Fruit fly (Drosophila melanogaster) whole organism, pupa: ENCODE measurements around the gene CG12483.

Source experiments
- CG10348 ChIP-seq: fragments of 200-800 bp; sonication (Bioruptor generic); IDR thresholded peaks from 2 replicates; pipeline ENCODE4 v1.3.6; 2022; ENCODE audit warnings: missing biosample characterization, missing genetic modification characterization
- CG12605 ChIP-seq: fragments of 200-800 bp; sonication (Bioruptor generic); IDR thresholded peaks from 2 replicates; pipeline ENCODE4 v1.3.6; 2022; ENCODE audit warnings: missing biosample characterization, missing genetic modification characterization
- CG13204 ChIP-seq: fragments of 200-800 bp; sonication (Bioruptor generic); optimal IDR thresholded peaks from 2 replicates; lab custom pipeline; 2018; ENCODE audit warnings: missing biosample characterization, mild to moderate bottlenecking, missing genetic modification characterization, moderate library complexity
- CG14655 ChIP-seq: fragments of 200-800 bp; sonication (Bioruptor generic); optimal IDR thresholded peaks from 3 replicates; lab custom pipeline; 2017; ENCODE audit warnings: mild to moderate bottlenecking, missing biosample characterization, missing genetic modification reagents, missing genetic modification characterization
- CG15710 ChIP-seq: fragments of 200-800 bp; sonication (Bioruptor generic); optimal IDR thresholded peaks from 2 replicates; lab custom pipeline; 2018; ENCODE audit warnings: missing biosample characterization, mild to moderate bottlenecking, missing genetic modification characterization, moderate library complexity
- CG17806 ChIP-seq: fragments of 200-800 bp; sonication (Bioruptor generic); optimal IDR thresholded peaks from 2 replicates; lab custom pipeline; 2018; ENCODE audit warnings: missing biosample characterization, mild to moderate bottlenecking, missing genetic modification characterization, moderate library complexity
- CG32121 ChIP-seq: fragments of 200-800 bp; sonication (Bioruptor generic); IDR thresholded peaks from 2 replicates; pipeline ENCODE4 v1.3.6; 2022; ENCODE audit warnings: missing biosample characterization, missing genetic modification characterization
- CG34367 ChIP-seq: fragments of 200-800 bp; sonication (Bioruptor generic); optimal IDR thresholded peaks from 2 replicates; lab custom pipeline; 2018; ENCODE audit warnings: missing biosample characterization, mild to moderate bottlenecking, missing genetic modification characterization
- CG4496 ChIP-seq: fragments of 200-800 bp; sonication (Bioruptor generic); IDR thresholded peaks from 3 replicates; pipeline ENCODE4 v1.3.6; 2022; ENCODE audit warnings: missing biosample characterization, missing genetic modification characterization
- CG8159 ChIP-seq: fragments of 200-800 bp; sonication (Bioruptor generic); optimal IDR thresholded peaks from 3 replicates; lab custom pipeline; 2018; ENCODE audit warnings: missing biosample characterization, mild to moderate bottlenecking, missing genetic modification characterization, moderate library complexity
- CG8301 ChIP-seq: fragments of 200-800 bp; sonication (Bioruptor generic); optimal IDR thresholded peaks from 2 replicates; lab custom pipeline; 2018; ENCODE audit warnings: missing biosample characterization, mild to moderate bottlenecking, missing genetic modification characterization
- CG9948 ChIP-seq: fragments of 200-800 bp; sonication (Bioruptor generic); optimal IDR thresholded peaks from 2 replicates; lab custom pipeline; 2018; ENCODE audit warnings: missing biosample characterization, mild to moderate bottlenecking, missing genetic modification characterization, moderate library complexity
- D1 ChIP-seq: fragments of 200-800 bp; sonication (Bioruptor generic); optimal IDR thresholded peaks from 2 replicates; lab custom pipeline; 2018; ENCODE audit warnings: missing biosample characterization, mild to moderate bottlenecking, missing genetic modification characterization, moderate library complexity
- EcR ChIP-seq: fragments of 200-800 bp; sonication (Bioruptor generic); optimal IDR thresholded peaks from 3 replicates; lab custom pipeline; 2019; ENCODE audit warnings: missing biosample characterization, missing genetic modification characterization, mild to moderate bottlenecking, moderate library complexity, missing genetic modification reagents
- Ets98B ChIP-seq: fragments of 200-800 bp; sonication (Bioruptor generic); IDR thresholded peaks from 2 replicates; pipeline ENCODE4 v1.3.6; 2022; ENCODE audit warnings: missing biosample characterization, missing genetic modification characterization
- Pif1A ChIP-seq: fragments of 200-800 bp; sonication (Bioruptor generic); optimal IDR thresholded peaks from 3 replicates; lab custom pipeline; 2016; ENCODE audit warnings: missing biosample characterization, missing genetic modification characterization
- Pif1B ChIP-seq: fragments of 200-800 bp; sonication (Bioruptor generic); optimal IDR thresholded peaks from 3 replicates; lab custom pipeline; 2016; ENCODE audit warnings: missing biosample characterization, missing genetic modification characterization
- Snoo ChIP-seq: fragments of 200-800 bp; sonication (Bioruptor generic); optimal IDR thresholded peaks from 3 replicates; lab custom pipeline; 2017; ENCODE audit warnings: missing biosample characterization, mild to moderate bottlenecking, missing genetic modification characterization, inconsistent platforms
- fd96Ca ChIP-seq: fragments of 200-800 bp; sonication (Bioruptor generic); IDR thresholded peaks from 3 replicates; pipeline ENCODE4 v1.3.6; 2022; ENCODE audit warnings: missing biosample characterization, missing genetic modification characterization
- gl ChIP-seq: fragments of 200-800 bp; sonication (Bioruptor generic); optimal IDR thresholded peaks from 2 replicates; lab custom pipeline; 2018; ENCODE audit warnings: missing biosample characterization, mild to moderate bottlenecking, missing genetic modification characterization
- rn ChIP-seq: fragments of 200-800 bp; sonication (Bioruptor generic); IDR thresholded peaks from 2 replicates; pipeline ENCODE4 v1.3.6; 2022; ENCODE audit warnings: missing biosample characterization, missing genetic modification characterization

CG12483 gene

DNA sequence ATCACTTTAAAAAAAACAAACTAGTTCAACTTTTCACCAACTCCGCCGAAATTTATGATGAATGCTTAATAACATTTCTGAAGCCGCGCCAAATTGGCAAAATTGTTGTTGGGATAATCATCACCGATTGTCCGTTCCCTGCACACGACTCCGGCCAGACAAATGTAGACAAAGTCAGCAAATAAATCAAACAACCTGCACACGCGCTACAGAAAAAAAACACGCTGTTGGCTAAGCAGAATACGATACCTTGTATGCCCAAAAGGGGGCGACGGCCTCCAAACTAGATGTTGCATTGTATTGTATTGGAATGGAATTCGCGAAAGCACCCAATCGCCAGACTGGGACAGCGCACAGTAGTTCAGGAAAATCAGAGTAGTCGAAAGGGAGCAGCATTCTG, 4.6 kb downstream of the CG12483 start:
- TF ChIP-seq fd96Ca (no peak), Pif1B (GFP tag; lab: Kevin White, UChicago) (no peak), CG9948 (tag; lab: Kevin White, UChicago) (no peak), CG34367 (tag; lab: Kevin White, UChicago) (no peak), CG13204 (GFP tag; lab: Kevin White, UChicago) (no peak), gl (tag; lab: Kevin White, UChicago) (no peak), CG4496 (GFP tag; lab: Robert Waterston, UW) (no peak), CG14655 (GFP tag; lab: Kevin White, UChicago) (no peak), CG12605 (GFP tag; lab: Robert Waterston, UW) (no peak), CG8159 (tag; lab: Kevin White, UChicago) (no peak), Snoo (tag; lab: Kevin White, UChicago) (no peak), CG32121 (GFP tag; lab: Robert Waterston, UW) (no peak), CG15710 (tag; lab: Kevin White, UChicago) (no peak), Pif1A (GFP tag; lab: Kevin White, UChicago) (no peak), CG17806 (no peak), CG10348 (GFP tag; lab: Robert Waterston, UW) (no peak), D1 (no peak)

DNA sequence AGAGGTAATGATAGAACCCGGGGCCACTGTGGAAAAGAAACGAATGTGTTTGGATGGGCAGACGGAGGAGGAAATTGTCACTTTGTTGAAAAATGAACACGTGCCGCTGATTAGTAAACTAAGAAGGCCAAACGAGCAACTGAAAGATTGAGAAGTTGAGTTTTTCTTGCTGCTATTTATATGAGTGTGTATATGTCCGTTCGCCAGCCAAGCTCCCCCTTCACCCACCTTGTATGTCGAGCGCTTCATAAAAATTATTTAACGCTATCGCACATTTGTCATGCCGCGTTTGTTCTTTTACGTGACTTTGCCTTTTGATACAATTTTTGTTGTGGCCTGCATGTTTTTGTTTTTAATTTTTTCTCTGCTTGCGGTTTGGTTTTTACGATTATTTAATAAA, 6.2 kb downstream of the CG12483 start:
- TF ChIP-seq fd96Ca (no peak), CG13204 (GFP tag; lab: Kevin White, UChicago) (no peak)

- TF ChIP-seq Pif1B (GFP tag; lab: Kevin White, UChicago) (no peak), CG8301 (peak; percentile 26)
These were observed 7.3 kb downstream of the CG12483 start for dm6 chr3L:90885-91284.

DNA sequence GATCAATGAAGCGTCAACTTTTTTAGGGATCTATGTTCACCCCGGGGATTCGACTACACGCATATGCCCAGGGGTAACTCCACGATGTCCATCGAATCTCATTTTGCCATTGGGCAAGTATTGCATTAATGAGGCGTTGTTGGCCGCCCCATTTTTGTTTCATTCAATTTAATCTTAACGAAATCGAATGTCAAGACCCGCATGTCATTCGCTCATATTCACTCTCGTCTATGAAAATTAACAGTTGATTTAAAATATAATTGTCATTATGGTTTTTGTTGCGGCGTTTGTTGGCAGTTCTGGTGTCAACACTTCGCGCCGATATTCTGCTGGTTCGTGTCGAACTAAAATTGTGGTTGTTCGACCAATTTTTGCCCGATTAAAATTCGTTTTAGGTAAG, 11.2 kb downstream of the CG12483 start:
- no peak for TF ChIP-seq CG12605 (GFP tag; lab: Robert Waterston, UW)
- TF ChIP-seq, all 21 proteins: peak for 0

DNA sequence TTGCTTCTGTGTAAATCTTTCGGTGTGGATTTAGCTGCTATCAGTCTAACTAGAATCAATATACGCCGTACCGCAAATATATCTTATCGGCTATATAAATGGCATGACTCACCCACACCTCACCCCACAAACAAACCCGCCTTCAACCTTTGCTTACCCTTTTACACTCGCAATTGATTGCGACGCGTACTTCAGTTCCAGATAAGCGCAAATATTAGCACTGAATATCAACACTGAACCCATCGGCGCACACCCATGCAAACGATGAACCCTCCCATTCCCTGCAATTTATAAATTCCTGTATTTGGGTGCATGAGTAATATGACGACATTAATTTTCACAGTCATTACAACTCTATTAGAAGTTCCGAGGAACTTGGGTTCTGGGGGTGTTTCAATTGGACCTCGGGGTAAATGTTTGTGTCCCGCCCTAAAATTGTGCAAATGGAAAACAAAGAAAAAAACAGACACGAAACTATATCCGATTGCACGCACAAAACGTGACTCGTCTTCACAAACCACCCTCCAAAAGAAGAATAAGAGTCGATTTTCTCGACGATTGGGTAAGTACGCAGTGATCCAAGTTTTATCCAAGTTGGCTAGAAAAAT, 12.9 kb downstream of the CG12483 start:
- peak; percentile 30 for TF ChIP-seq Pif1A (GFP tag; lab: Kevin White, UChicago)
- peak; percentile 61 for TF ChIP-seq EcR
- TF ChIP-seq D1: no peak
- no peak for TF ChIP-seq CG4496 (GFP tag; lab: Robert Waterston, UW)
- peak; percentile 36 for TF ChIP-seq CG14655 (GFP tag; lab: Kevin White, UChicago)
- peak; percentile 19 for TF ChIP-seq CG34367 (tag; lab: Kevin White, UChicago)
- peak; percentile 25 for TF ChIP-seq CG13204 (GFP tag; lab: Kevin White, UChicago)
- peak; percentile 46 for TF ChIP-seq CG8159 (tag; lab: Kevin White, UChicago)
- peak; percentile 14 for TF ChIP-seq Snoo (tag; lab: Kevin White, UChicago)
- peak; percentile 62 for TF ChIP-seq gl (tag; lab: Kevin White, UChicago)

DNA sequence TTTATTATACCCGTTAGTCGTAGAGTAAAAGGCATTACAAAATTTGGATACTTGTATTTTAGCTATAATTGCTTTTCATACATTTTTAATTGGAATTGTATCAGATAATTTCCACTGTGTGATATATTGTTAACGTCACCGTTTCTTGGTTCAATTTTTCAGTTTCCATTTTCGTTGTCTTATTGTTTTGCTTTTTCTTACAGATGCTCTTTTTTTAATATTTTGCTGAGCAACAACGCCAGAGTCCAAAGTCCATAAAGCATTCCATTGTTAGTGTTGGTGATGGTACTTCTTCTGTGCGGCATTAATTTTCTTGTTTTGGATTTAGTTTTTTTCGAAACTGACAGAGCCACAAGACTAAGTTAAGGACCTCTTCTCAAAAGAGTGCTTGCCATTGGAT, 15.2 kb downstream of the CG12483 start:
- peak; percentile 11 for TF ChIP-seq gl (tag; lab: Kevin White, UChicago)
- no peak for TF ChIP-seq Ets98B

- no peak for TF ChIP-seq CG4496 (GFP tag; lab: Robert Waterston, UW)
- TF ChIP-seq Pif1A (GFP tag; lab: Kevin White, UChicago): no peak
- no peak for TF ChIP-seq Snoo (tag; lab: Kevin White, UChicago)
These were observed 22.9 kb downstream of the CG12483 start, which contains the start of gene CG13405 for dm6 chr3L:75232-75631. CG13405 (minus strand) TSS chr3L:75332.

DNA sequence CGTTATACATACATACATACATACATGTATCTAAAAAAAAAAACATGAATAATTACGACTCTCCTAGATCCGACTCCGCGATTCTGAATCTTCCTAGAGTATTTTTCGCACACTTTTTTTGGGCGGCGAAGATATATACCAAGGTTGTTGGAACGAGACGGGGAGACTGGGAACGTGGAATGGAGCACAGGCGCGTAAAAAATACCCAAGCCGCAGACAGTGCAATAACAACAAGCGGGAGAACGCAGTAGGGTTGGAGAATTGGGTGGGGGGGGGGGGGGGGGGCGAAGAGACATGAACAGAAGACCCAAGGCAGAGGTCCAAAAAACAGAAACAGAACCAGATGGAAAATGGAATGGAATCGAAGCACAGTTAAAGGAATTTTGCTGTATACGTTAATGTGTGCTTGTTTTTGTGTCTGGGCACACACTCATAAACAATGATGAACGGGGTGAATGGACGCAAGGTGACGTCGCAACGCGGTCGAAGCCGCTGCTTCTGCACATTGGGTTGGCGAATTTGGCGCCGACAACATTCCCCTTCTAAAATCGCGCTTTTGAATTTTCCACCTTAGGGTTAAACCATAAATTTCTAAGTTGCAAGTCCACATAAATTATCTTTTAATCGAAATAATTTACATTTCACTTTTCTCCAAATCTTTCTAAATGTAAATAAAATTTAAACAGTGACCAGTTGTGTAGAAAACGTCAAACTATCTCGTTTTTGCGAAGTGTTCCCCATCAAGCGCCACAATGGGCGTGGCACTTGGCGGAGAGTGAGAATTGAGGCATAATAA, 24.6 kb downstream of the CG12483 start:
- peak; percentile 49 for TF ChIP-seq D1
- peak; percentile 19; the same call in 1 of the 3 replicates for TF ChIP-seq CG4496 (GFP tag; lab: Robert Waterston, UW)
- TF ChIP-seq CG17806: peak; percentile 67
- TF ChIP-seq CG9948 (tag; lab: Kevin White, UChicago): peak; percentile 70
- peak; percentile 78 for TF ChIP-seq Pif1A (GFP tag; lab: Kevin White, UChicago)
- peak; percentile 11 for TF ChIP-seq gl (tag; lab: Kevin White, UChicago)
- TF ChIP-seq CG12605 (GFP tag; lab: Robert Waterston, UW): no peak
- TF ChIP-seq Ets98B: no peak
- TF ChIP-seq EcR: peak; percentile 97
- TF ChIP-seq CG8159 (tag; lab: Kevin White, UChicago): peak; percentile 75
- TF ChIP-seq fd96Ca: no peak; the same call in 2 of the 3 replicates
- TF ChIP-seq CG10348 (GFP tag; lab: Robert Waterston, UW): no peak
- TF ChIP-seq CG14655 (GFP tag; lab: Kevin White, UChicago): peak; percentile 72
- peak; percentile 49 for TF ChIP-seq Snoo (tag; lab: Kevin White, UChicago)
- TF ChIP-seq CG13204 (GFP tag; lab: Kevin White, UChicago): peak; percentile 42
- no peak for TF ChIP-seq CG32121 (GFP tag; lab: Robert Waterston, UW)
- peak; percentile 75 for TF ChIP-seq CG15710 (tag; lab: Kevin White, UChicago)
- TF ChIP-seq rn (GFP tag; lab: Robert Waterston, UW): no peak
- TF ChIP-seq CG34367 (tag; lab: Kevin White, UChicago): peak; percentile 60
- peak; percentile 54 for TF ChIP-seq CG8301
- TF ChIP-seq Pif1B (GFP tag; lab: Kevin White, UChicago): peak; percentile 72
- TF ChIP-seq, all 21 proteins: peak for 15
